Fruit fly (Drosophila melanogaster): ENCODE data around the gene CG6276.

The CG6276 gene

dm6 chr3R:15290642-15291118 is 29.2 kb downstream of the CG6276 start, which contains the start of gene CG45218 (continued):
- TF ChIP-seq Dek (tag; optimal IDR thresholded peaks at IDR 0.05) (no peak), gro (GFP tag; optimal IDR thresholded peaks at IDR 0.05) (peak; percentile 14), CG12155 (GFP tag; optimal IDR thresholded peaks at IDR 0.05) (peak; percentile 71), disco-r (GFP tag; optimal IDR thresholded peaks at IDR 0.05) (no peak), cg (GFP tag; optimal IDR thresholded peaks at IDR 0.05) (peak; percentile 95), CkIIα-i1 (GFP tag; IDR thresholded peaks at IDR 0.05) (no peak), CG10979 (tag; optimal IDR thresholded peaks at IDR 0.05) (no peak), CG12769 (tag; optimal IDR thresholded peaks at IDR 0.05) (peak; percentile 51), CG4730 (GFP tag; IDR thresholded peaks at IDR 0.05) (no peak), wor (GFP tag; IDR thresholded peaks at IDR 0.05) (no peak), HmgZ (tag; optimal IDR thresholded peaks at IDR 0.05) (peak; percentile 50), exex (tag; optimal IDR thresholded peaks at IDR 0.05) (peak; percentile 92), CHES-1-like (GFP tag; optimal IDR thresholded peaks at IDR 0.05) (no peak), nmo (GFP tag; optimal IDR thresholded peaks at IDR 0.05) (no peak), CG18599 (GFP tag; optimal IDR thresholded peaks at IDR 0.05) (peak; percentile 54), oc (tag; optimal IDR thresholded peaks at IDR 0.05) (peak; percentile 40), CG6254 (GFP tag; optimal IDR thresholded peaks at IDR 0.05) (peak; percentile 14), ken (GFP tag; IDR thresholded peaks at IDR 0.05) (no peak), HLHmδ (GFP tag; optimal IDR thresholded peaks at IDR 0.05) (peak; percentile 53), MESR4 (GFP tag; optimal IDR thresholded peaks at IDR 0.05) (peak; percentile 25), Jarid2 (GFP tag; optimal IDR thresholded peaks at IDR 0.05) (peak; percentile 54), CoRest (tag; optimal IDR thresholded peaks at IDR 0.05) (no peak), CG2712 (tag; optimal IDR thresholded peaks at IDR 0.05) (no peak), ewg (GFP tag; optimal IDR thresholded peaks at IDR 0.05) (peak; percentile 28), vvl (GFP tag; IDR thresholded peaks at IDR 0.05) (no peak), CG13894 (tag; optimal IDR thresholded peaks at IDR 0.05) (peak; percentile 32), sd (tag; optimal IDR thresholded peaks at IDR 0.05) (peak; percentile 98), CG10959 (GFP tag; IDR thresholded peaks at IDR 0.05) (no peak), mirr (GFP tag; optimal IDR thresholded peaks at IDR 0.05) (peak; percentile 62), CG8924 (tag; optimal IDR thresholded peaks at IDR 0.05) (peak; percentile 42), gcm2 (GFP tag; optimal IDR thresholded peaks at IDR 0.05) (peak; percentile 12), CG8478 (optimal IDR thresholded peaks at IDR 0.05) (peak; percentile 64), CG9609 (GFP tag; optimal IDR thresholded peaks at IDR 0.05) (no peak), CG10147 (GFP tag; optimal IDR thresholded peaks at IDR 0.05) (no peak), Sox102F (GFP tag; optimal IDR thresholded peaks at IDR 0.05) (no peak), abd-A (tag; optimal IDR thresholded peaks at IDR 0.05) (peak; percentile 90), sens (GFP tag) (peak; percentile 68), CG9437 (GFP tag; optimal IDR thresholded peaks at IDR 0.05) (peak; percentile 72), Myb (GFP tag; optimal IDR thresholded peaks at IDR 0.05) (no peak), CG15479 (GFP tag; optimal IDR thresholded peaks at IDR 0.05) (peak; percentile 44), seq (GFP tag; IDR thresholded peaks at IDR 0.05) (no peak), CG10543 (GFP tag; optimal IDR thresholded peaks at IDR 0.05) (peak; percentile 39), jumu (GFP tag; optimal IDR thresholded peaks at IDR 0.05) (peak; percentile 0), kay (GFP tag; optimal IDR thresholded peaks at IDR 0.05) (peak; percentile 51), MTF-1 (GFP tag; optimal IDR thresholded peaks at IDR 0.05; ENCODE audit: borderline replicate concordance) (peak; percentile 44)

Data from whole organism, embryonic.